Worm (Caenorhabditis elegans): ENCODE results near the gene bus-18.

The bus-18 gene

DNA sequence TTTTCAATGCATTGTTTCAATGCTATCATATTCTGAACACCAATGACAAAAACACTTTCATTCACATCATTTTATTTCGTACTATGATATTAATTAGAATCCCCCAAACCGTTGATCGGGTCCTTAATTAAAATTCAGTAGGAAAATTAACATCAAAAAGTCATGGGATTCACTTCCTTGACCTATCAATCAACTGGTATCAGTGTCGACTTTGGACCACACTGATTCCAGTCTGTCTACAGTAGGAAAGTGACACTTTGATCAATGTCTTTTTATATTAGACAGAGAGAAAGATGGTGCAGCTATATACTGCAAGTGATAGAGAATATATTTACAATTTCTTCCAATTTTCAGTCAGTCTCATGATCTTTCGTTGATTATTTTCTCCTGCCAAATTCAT is 22.8 kb downstream of the bus-18 start:
- no peak for TF ChIP-seq ceh-13 (GFP tag; optimal IDR thresholded peaks at IDR 0.05)
- TF ChIP-seq hmbx-1 (tag; optimal IDR thresholded peaks at IDR 0.05) = no peak
- no peak for TF ChIP-seq pes-1 (GFP tag; IDR thresholded peaks at IDR 0.05)
- no peak for TF ChIP-seq aly-1 (tag; optimal IDR thresholded peaks at IDR 0.05)
- no peak for TF ChIP-seq flt-1 (GFP tag; IDR thresholded peaks at IDR 0.05)
- no peak for TF ChIP-seq tbx-11 (GFP tag; IDR thresholded peaks at IDR 0.05)
- TF ChIP-seq hnd-1 (tag; optimal IDR thresholded peaks at IDR 0.05) = no peak
- TF ChIP-seq ets-7 (tag; optimal IDR thresholded peaks at IDR 0.05) = no peak
- TF ChIP-seq tra-4 (tag; optimal IDR thresholded peaks at IDR 0.05) = no peak
- TF ChIP-seq sea-1 (GFP tag; conservative IDR thresholded peaks at IDR 0.05) = no peak
- no peak for TF ChIP-seq ama-1 (optimal IDR thresholded peaks at IDR 0.05)
- TF ChIP-seq tbx-37 (GFP tag; conservative IDR thresholded peaks at IDR 0.05) = no peak
- TF ChIP-seq B0310.2 (tag; optimal IDR thresholded peaks at IDR 0.05) = no peak
- TF ChIP-seq F13C5.2 (tag; optimal IDR thresholded peaks at IDR 0.05) = no peak
- no peak for TF ChIP-seq scrt-1 (GFP tag; IDR thresholded peaks at IDR 0.05)
- TF ChIP-seq ceh-36 (tag; optimal IDR thresholded peaks at IDR 0.05) = no peak
- TF ChIP-seq hmg-4 (GFP tag; optimal IDR thresholded peaks at IDR 0.05) = no peak

DNA sequence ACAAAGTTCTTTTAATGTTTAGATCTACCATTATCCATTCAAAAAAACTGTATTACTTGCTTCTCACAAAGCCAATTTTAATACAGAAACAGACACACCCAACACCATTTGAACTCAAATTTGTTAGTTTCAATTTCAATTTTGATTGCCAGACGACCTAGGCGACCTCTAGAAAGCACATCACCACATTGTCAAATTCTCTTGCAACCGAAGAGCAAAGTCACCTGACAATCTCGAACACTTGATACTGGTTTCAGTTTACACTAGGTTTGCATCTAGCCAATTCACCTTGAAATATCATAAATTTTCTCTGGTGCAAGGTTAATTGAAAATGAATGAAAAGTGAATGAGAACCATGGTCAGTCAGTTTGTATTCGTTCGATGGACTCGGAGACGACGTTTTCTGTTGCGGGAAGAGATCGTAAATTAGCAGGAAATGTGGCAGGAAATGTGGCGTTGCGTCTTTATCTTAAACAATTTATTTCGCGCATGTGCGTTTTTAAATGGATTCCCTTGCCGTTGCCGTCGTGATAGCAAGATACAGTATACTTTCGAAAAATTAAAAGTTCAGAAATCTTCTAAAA is 23.8 kb downstream of the bus-18 start:
- TF ChIP-seq ceh-13 (GFP tag; optimal IDR thresholded peaks at IDR 0.05) (no peak), tbx-37 (GFP tag; conservative IDR thresholded peaks at IDR 0.05) (no peak), sea-1 (GFP tag; conservative IDR thresholded peaks at IDR 0.05) (no peak), F13C5.2 (tag; optimal IDR thresholded peaks at IDR 0.05) (no peak), scrt-1 (GFP tag; IDR thresholded peaks at IDR 0.05) (no peak), ceh-36 (tag; optimal IDR thresholded peaks at IDR 0.05) (no peak), ets-7 (tag; optimal IDR thresholded peaks at IDR 0.05) (no peak), hmbx-1 (tag; optimal IDR thresholded peaks at IDR 0.05) (no peak), ama-1 (optimal IDR thresholded peaks at IDR 0.05) (no peak), pes-1 (GFP tag; IDR thresholded peaks at IDR 0.05) (no peak), B0310.2 (tag; optimal IDR thresholded peaks at IDR 0.05) (no peak), flt-1 (GFP tag; IDR thresholded peaks at IDR 0.05) (no peak), hmg-4 (GFP tag; optimal IDR thresholded peaks at IDR 0.05) (no peak), tbx-11 (GFP tag; IDR thresholded peaks at IDR 0.05) (no peak), tra-4 (tag; optimal IDR thresholded peaks at IDR 0.05) (no peak), aly-1 (tag; optimal IDR thresholded peaks at IDR 0.05) (no peak)

DNA sequence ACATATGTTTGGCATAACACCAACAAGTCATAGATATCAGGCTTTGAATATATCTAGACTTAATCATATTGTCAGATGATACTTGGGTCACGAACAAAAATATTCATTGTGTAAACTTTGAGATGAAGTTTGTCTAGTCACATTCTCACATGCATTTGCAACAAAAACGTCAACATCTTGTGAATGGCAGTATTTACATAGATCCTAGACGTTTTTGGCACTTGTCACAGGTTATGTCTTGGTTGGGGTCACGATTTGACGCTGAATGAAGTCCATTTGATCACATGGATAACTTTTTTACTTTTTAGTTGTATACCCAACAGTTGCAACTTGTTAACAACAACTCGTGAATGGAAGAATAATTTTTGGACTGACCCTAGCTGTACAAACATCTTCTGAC is 24.8 kb downstream of the bus-18 start:
- TF ChIP-seq pes-1 (GFP tag; IDR thresholded peaks at IDR 0.05) (no peak), F13C5.2 (tag; optimal IDR thresholded peaks at IDR 0.05) (no peak), ama-1 (optimal IDR thresholded peaks at IDR 0.05) (no peak), hnd-1 (tag; optimal IDR thresholded peaks at IDR 0.05) (no peak), tbx-11 (GFP tag; IDR thresholded peaks at IDR 0.05) (no peak), hmg-4 (GFP tag; optimal IDR thresholded peaks at IDR 0.05) (no peak), tra-4 (tag; optimal IDR thresholded peaks at IDR 0.05) (no peak), B0310.2 (tag; optimal IDR thresholded peaks at IDR 0.05) (no peak), flt-1 (GFP tag; IDR thresholded peaks at IDR 0.05) (no peak), ceh-13 (GFP tag; optimal IDR thresholded peaks at IDR 0.05) (no peak), hmbx-1 (tag; optimal IDR thresholded peaks at IDR 0.05) (no peak), scrt-1 (GFP tag; IDR thresholded peaks at IDR 0.05) (no peak), tbx-37 (GFP tag; conservative IDR thresholded peaks at IDR 0.05) (no peak), sea-1 (GFP tag; conservative IDR thresholded peaks at IDR 0.05) (no peak), ceh-36 (tag; optimal IDR thresholded peaks at IDR 0.05) (no peak), aly-1 (tag; optimal IDR thresholded peaks at IDR 0.05) (no peak), ets-7 (tag; optimal IDR thresholded peaks at IDR 0.05) (no peak)

DNA sequence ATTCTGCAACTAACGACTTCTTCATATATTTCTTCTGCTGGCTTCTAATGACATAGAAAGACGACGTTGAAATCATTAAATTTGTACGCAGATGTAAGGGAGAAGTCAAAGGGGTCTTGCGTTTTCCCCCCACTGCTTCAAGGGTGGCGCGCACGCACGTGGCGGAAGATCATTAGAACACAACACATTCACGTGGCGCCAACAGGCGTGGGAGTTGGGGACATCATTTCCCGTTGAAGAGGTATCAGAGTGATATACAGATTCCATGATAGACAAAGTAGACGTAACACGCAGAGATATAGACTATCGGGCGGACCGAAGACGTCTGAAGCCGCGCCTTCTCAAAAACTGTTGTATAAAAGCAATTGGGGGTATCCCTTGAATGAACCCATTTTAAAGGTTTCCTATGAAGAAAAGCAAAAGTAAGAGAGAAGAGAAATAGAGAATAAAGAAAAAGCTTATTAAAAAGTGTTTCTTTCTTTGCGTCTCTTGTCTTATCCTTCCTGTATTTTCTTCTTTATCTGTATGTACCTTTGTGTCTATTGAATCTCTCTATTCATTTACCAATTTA is 25.8 kb downstream of the bus-18 start:
- no peak for TF ChIP-seq ceh-36 (tag; optimal IDR thresholded peaks at IDR 0.05)

DNA sequence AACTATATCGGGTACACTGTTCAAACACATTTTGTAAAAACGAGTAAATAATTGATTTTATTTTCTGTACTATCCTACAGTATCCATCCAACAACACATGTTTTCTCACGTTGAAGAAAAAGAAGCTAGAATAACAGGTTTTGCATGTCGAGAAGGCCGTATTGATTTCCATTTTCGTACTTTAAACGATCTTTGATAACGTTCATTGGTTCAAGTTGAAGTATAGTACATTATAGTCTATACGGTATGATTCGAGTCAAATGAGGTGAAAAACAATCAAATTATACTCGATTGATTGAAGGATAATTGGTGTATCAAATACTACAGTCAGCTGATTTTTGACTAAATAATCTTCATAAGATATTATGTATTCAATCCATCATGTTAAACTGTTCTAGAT is 27.0 kb downstream of the bus-18 start:
- TF ChIP-seq ama-1 (optimal IDR thresholded peaks at IDR 0.05) (no peak), tbx-11 (GFP tag; IDR thresholded peaks at IDR 0.05) (no peak), ceh-36 (tag; optimal IDR thresholded peaks at IDR 0.05) (no peak), sea-1 (GFP tag; conservative IDR thresholded peaks at IDR 0.05) (no peak), aly-1 (tag; optimal IDR thresholded peaks at IDR 0.05) (no peak), flt-1 (GFP tag; IDR thresholded peaks at IDR 0.05) (no peak), pes-1 (GFP tag; IDR thresholded peaks at IDR 0.05) (no peak), B0310.2 (tag; optimal IDR thresholded peaks at IDR 0.05) (no peak), tbx-37 (GFP tag; conservative IDR thresholded peaks at IDR 0.05) (no peak), scrt-1 (GFP tag; IDR thresholded peaks at IDR 0.05) (no peak), hmbx-1 (tag; optimal IDR thresholded peaks at IDR 0.05) (no peak), hmg-4 (GFP tag; optimal IDR thresholded peaks at IDR 0.05) (no peak), hnd-1 (tag; optimal IDR thresholded peaks at IDR 0.05) (no peak), ceh-13 (GFP tag; optimal IDR thresholded peaks at IDR 0.05) (no peak), ets-7 (tag; optimal IDR thresholded peaks at IDR 0.05) (no peak), F13C5.2 (tag; optimal IDR thresholded peaks at IDR 0.05) (no peak), tra-4 (tag; optimal IDR thresholded peaks at IDR 0.05) (no peak)

DNA sequence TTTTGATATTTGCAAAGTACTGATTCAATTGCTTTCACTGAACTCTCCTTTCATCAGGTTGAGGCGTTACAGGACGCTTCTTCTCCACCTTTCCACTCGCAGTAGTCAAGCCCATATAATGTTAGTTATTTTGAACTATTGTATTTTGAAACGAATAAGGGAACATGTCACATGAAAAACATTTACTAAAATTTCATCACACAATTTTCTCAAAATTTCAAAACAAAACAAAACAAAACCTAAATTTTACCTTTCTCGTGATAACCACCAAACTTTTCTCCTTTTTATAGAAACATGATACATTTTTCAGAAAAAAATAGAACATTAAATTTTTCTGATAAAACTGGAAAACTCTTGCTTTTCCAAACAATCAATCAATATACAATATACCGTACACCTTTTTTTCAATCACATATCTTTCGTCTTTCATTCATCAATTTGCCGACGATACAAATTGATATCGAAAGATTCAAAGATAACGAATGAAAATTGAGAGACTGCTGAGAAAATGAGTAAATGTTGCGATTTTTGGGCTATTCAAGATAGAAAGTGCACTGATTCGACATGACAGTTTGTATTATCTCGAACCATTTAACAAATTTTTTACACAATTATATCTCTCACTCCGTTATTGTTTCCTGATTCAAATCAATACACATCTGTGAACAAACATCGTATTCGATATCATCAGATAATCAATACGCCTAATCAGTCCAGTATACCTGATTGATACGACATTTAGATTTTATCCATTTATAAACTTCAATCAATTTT is 27.7 kb downstream of the bus-18 start:
- no peak for TF ChIP-seq ama-1 (optimal IDR thresholded peaks at IDR 0.05)
- TF ChIP-seq scrt-1 (GFP tag; IDR thresholded peaks at IDR 0.05) = no peak
- no peak for TF ChIP-seq flt-1 (GFP tag; IDR thresholded peaks at IDR 0.05)
- TF ChIP-seq ets-7 (tag; optimal IDR thresholded peaks at IDR 0.05) = no peak

DNA sequence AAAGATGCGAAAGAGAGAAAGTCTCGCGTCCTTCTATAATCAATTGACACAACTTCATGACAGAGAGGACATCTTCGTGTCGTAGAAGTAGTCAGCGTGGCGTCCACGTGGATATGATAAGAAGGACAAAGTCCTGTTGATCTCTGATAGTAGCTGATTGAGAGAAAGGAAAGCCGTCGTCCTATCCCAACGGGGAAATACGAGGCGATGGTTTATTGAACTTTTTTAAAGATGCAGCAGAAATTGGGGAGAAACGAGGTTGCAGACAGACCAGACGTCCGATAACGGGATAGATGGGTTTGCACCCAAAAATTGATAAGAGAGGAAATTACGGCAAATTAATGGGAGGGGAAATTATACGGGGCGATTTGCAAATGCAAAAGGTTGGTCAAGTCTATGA is 29.0 kb downstream of the bus-18 start:
- TF ChIP-seq tbx-37 (GFP tag; conservative IDR thresholded peaks at IDR 0.05) (no peak), aly-1 (tag; optimal IDR thresholded peaks at IDR 0.05) (no peak), flt-1 (GFP tag; IDR thresholded peaks at IDR 0.05) (no peak), ceh-13 (GFP tag; optimal IDR thresholded peaks at IDR 0.05) (no peak), ama-1 (optimal IDR thresholded peaks at IDR 0.05) (no peak), pes-1 (GFP tag; IDR thresholded peaks at IDR 0.05) (no peak)
